Worm (Caenorhabditis elegans): Measurements from ENCODE around the gene col-81.
A peak's percentile ranks its signal among the peaks of the same experiment; 100 is the strongest.

The col-81 gene

ce11 chrII:11015734-11016133 lies 2.2 kb upstream of the col-81 start (continued):
- TF ChIP-seq daf-19 (GFP tag; conservative IDR thresholded peaks at IDR 0.05) (no peak), nhr-41 (GFP tag; IDR thresholded peaks at IDR 0.05) (no peak), php-3 (GFP tag; IDR thresholded peaks at IDR 0.05) (no peak), T26A8.4 (GFP tag; IDR thresholded peaks at IDR 0.05) (0 out of 2 replicates have a peak, but pooled peaks have one; percentile 22), lin-38 (GFP tag; IDR thresholded peaks at IDR 0.05) (no peak), zfp-2 (tag; optimal IDR thresholded peaks at IDR 0.05) (no peak), ceh-20 (GFP tag; IDR thresholded peaks at IDR 0.05) (no peak), gei-8 (GFP tag; optimal IDR thresholded peaks at IDR 0.05) (no peak), nhr-10 (tag; optimal IDR thresholded peaks at IDR 0.05) (no peak), F44E2.7 (GFP tag; IDR thresholded peaks at IDR 0.05) (no peak), nhr-42 (GFP tag; IDR thresholded peaks at IDR 0.05) (no peak), skn-1 (tag; optimal IDR thresholded peaks at IDR 0.05) (no peak), nhr-6 (tag; optimal IDR thresholded peaks at IDR 0.05) (no peak)

ce11 chrII:11015210-11015609 lies 1.6 kb upstream of the col-81 start:
- peak; percentile 24 for TF ChIP-seq hlh-11 (tag; optimal IDR thresholded peaks at IDR 0.05)
- no peak for TF ChIP-seq dmd-6 (GFP tag; IDR thresholded peaks at IDR 0.05)
- TF ChIP-seq mes-2 (tag; optimal IDR thresholded peaks at IDR 0.05; ENCODE audit: poor library complexity, severe bottlenecking), result peak; percentile 16
- peak; percentile 22 for TF ChIP-seq mxl-3 (GFP tag; optimal IDR thresholded peaks at IDR 0.05)
- TF ChIP-seq unc-62 (GFP tag; optimal IDR thresholded peaks at IDR 0.05 in 1 of 2), result peak in 1 of 2 experiments; percentile 54
- TF ChIP-seq unc-62 (tag; optimal IDR thresholded peaks at IDR 0.05), result no peak
- TF ChIP-seq nhr-28 (tag; optimal IDR thresholded peaks at IDR 0.05), result peak; percentile 12
- TF ChIP-seq ama-1 (optimal IDR thresholded peaks at IDR 0.05), result peak; percentile 77
- TF ChIP-seq aly-2 (tag; optimal IDR thresholded peaks at IDR 0.05), result no peak
- TF ChIP-seq rbr-2 (tag; optimal IDR thresholded peaks at IDR 0.05), result no peak

- TF ChIP-seq hlh-30 (tag; optimal IDR thresholded peaks at IDR 0.05; ENCODE audit: insufficient read depth), result no peak
- TF ChIP-seq F37D6.2 (tag; optimal IDR thresholded peaks at IDR 0.05), result no peak
- 0 out of 2 replicates have a peak, but pooled peaks have one; percentile 20 for TF ChIP-seq dmd-8 (GFP tag; IDR thresholded peaks at IDR 0.05)
- TF ChIP-seq ceh-20 (GFP tag; IDR thresholded peaks at IDR 0.05), result no peak
- TF ChIP-seq madf-9 (GFP tag; conservative IDR thresholded peaks at IDR 0.05), result no peak
- no peak for TF ChIP-seq arid-1 (GFP tag; conservative IDR thresholded peaks at IDR 0.05)
- no peak for TF ChIP-seq snpc-4 (tag; optimal IDR thresholded peaks at IDR 0.05)
- no peak for TF ChIP-seq aly-2 (tag; optimal IDR thresholded peaks at IDR 0.05)
- no peak for TF ChIP-seq skn-1 (tag; optimal IDR thresholded peaks at IDR 0.05)
- no peak for TF ChIP-seq hif-1 (tag; optimal IDR thresholded peaks at IDR 0.05)
- no peak for TF ChIP-seq zfp-3 (GFP tag; conservative IDR thresholded peaks at IDR 0.05)
- TF ChIP-seq nhr-41 (GFP tag; IDR thresholded peaks at IDR 0.05), result no peak
- TF ChIP-seq mxl-3 (GFP tag; optimal IDR thresholded peaks at IDR 0.05), result peak; percentile 41
- no peak for TF ChIP-seq tag-97 (GFP tag; IDR thresholded peaks at IDR 0.05)
- no peak for TF ChIP-seq lim-7 (GFP tag; IDR thresholded peaks at IDR 0.05)
- no peak for TF ChIP-seq ZK337.2 (GFP tag; IDR thresholded peaks at IDR 0.05)
- TF ChIP-seq spr-1 (tag; optimal IDR thresholded peaks at IDR 0.05), result no peak
- TF ChIP-seq nhr-10 (tag; optimal IDR thresholded peaks at IDR 0.05), result no peak
- no peak for TF ChIP-seq daf-8 (GFP tag; IDR thresholded peaks at IDR 0.05)
- no peak for TF ChIP-seq Y75B8A.6 (GFP tag; IDR thresholded peaks at IDR 0.05)
- peak; percentile 27; the same call in 1 of the 2 replicates for TF ChIP-seq pha-4 (GFP tag; IDR thresholded peaks at IDR 0.05)
- TF ChIP-seq pha-4 (tag; optimal IDR thresholded peaks at IDR 0.05), result no peak
- TF ChIP-seq vab-7 (GFP tag; IDR thresholded peaks at IDR 0.05), result no peak
- no peak for TF ChIP-seq unc-39 (tag; optimal IDR thresholded peaks at IDR 0.05)
- TF ChIP-seq hlh-11 (tag; optimal IDR thresholded peaks at IDR 0.05), result no peak
- 0 out of 2 replicates have a peak, but pooled peaks have one; percentile 43 for TF ChIP-seq snpc-1.2 (GFP tag; IDR thresholded peaks at IDR 0.05)
- TF ChIP-seq nhr-102 (tag; optimal IDR thresholded peaks at IDR 0.05), result no peak
- TF ChIP-seq ceh-82 (tag; optimal IDR thresholded peaks at IDR 0.05), result no peak
- TF ChIP-seq mes-2 (tag; optimal IDR thresholded peaks at IDR 0.05; ENCODE audit: poor library complexity, severe bottlenecking), result no peak
- no peak for TF ChIP-seq dmd-6 (GFP tag; IDR thresholded peaks at IDR 0.05)
- 0 out of 2 replicates have a peak, but pooled peaks have one; percentile 10 for TF ChIP-seq T26A8.4 (GFP tag; IDR thresholded peaks at IDR 0.05)
- TF ChIP-seq mdt-29 (GFP tag; IDR thresholded peaks at IDR 0.05), result no peak
- no peak for TF ChIP-seq lsy-2 (tag; optimal IDR thresholded peaks at IDR 0.05)
- TF ChIP-seq gei-8 (GFP tag; optimal IDR thresholded peaks at IDR 0.05), result no peak
These were observed 911 bp downstream of the col-81 start for ce11 chrII:11012532-11013179.

Data from whole organism, L4 larva.